Worm (Caenorhabditis elegans): Measurements from ENCODE around the gene erp-44.2.

- TF ChIP-seq mdl-1 (tag; optimal IDR thresholded peaks at IDR 0.05) = no peak
- no peak for TF ChIP-seq snpc-4 (tag; optimal IDR thresholded peaks at IDR 0.05)
- TF ChIP-seq rnt-1 (tag; optimal IDR thresholded peaks at IDR 0.05) = no peak
- no peak for TF ChIP-seq lin-13 (GFP tag; optimal IDR thresholded peaks at IDR 0.05)
- TF ChIP-seq lsy-2 (tag; optimal IDR thresholded peaks at IDR 0.05) = no peak
- TF ChIP-seq tlp-1 (tag; optimal IDR thresholded peaks at IDR 0.05) = no peak
- no peak for TF ChIP-seq fos-1 (tag; optimal IDR thresholded peaks at IDR 0.05)
- TF ChIP-seq dpl-1 (GFP tag; optimal IDR thresholded peaks at IDR 0.05) = no peak
- no peak for TF ChIP-seq nhr-12 (tag; optimal IDR thresholded peaks at IDR 0.05)
- TF ChIP-seq ztf-11 (tag; optimal IDR thresholded peaks at IDR 0.05) = no peak
These were observed 25.9 kb downstream of the erp-44.2 start, which contains the start of gene C33H5.1 for ce11 chrIV:7808583-7808982.

All from whole organism, L1 larva.